Fruit fly (Drosophila melanogaster) S2 (cell line): ENCODE measurements around the gene CG14731.
A peak's percentile ranks its signal among the peaks of the same experiment; 100 is the strongest.

Experiments used
- CG8478 ChIP-seq: fragments of >200 bp; optimal IDR thresholded peaks from 2 replicates; lab custom pipeline; 2018
- CTCF ChIP-seq, 2 experiments: fragments of >200 bp; optimal IDR thresholded peaks; 2 replicates each; lab custom pipeline; 2018

The CG14731 gene

DNA sequence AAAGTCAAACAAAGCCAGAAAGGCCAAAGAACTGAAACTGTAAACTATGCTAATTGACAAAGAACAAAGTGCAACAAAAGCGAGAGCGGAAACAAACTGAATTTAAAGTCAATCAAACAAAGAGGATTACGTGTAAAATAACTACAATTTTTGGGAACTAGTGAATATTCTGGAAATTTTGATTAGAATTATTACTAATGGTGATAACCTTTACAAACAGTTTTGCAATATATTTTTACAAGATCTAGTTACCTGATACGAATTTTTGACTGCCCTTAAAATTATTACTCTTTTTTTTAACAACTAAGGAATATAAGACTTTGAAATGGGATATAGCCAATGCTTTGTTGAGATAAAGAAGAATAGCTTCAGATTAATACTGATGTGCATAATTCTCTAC lies at the start of gene CG14731:
Gene CG14731 (plus strand): TSS at position 301 of the 400 bp plus-strand sequence.
- no peak for TF ChIP-seq CTCF (optimal IDR thresholded peaks at IDR 0.05; lab: Kevin White, UChicago)
- TF ChIP-seq CG8478 (lab: Kevin White, UChicago), result no peak

DNA sequence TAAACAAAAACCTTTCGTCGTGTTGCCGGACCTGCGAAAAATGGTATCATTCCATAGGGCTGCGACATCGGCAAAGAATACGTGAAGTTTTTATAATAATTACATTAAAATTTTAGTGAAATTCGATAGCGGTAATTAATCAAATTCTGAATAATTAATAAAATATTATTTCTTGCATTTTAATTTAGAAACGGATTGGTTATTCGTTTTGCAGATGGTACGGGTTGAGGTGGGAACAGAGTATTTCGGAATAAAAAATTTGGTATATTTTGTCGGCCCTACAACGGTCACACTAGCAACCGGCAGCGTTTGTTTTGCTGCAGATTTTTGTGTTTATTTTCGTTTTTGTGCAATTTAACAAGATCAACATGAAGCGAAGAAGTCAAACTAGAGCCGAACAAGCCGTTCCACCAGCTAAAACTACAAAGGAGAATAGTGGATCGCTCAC lies 48.5 kb upstream of the CG14731 start, which contains the start of the genes CG6962 and CG31368:
Gene CG6962 (minus strand): TSS at position 29 of the 448 bp plus-strand sequence.
Gene CG31368 (plus strand): TSS at position 285 of the 448 bp plus-strand sequence.
- TF ChIP-seq CG8478 (lab: Kevin White, UChicago) (no peak), CTCF (optimal IDR thresholded peaks at IDR 0.05; lab: Kevin White, UChicago) (no peak)

DNA sequence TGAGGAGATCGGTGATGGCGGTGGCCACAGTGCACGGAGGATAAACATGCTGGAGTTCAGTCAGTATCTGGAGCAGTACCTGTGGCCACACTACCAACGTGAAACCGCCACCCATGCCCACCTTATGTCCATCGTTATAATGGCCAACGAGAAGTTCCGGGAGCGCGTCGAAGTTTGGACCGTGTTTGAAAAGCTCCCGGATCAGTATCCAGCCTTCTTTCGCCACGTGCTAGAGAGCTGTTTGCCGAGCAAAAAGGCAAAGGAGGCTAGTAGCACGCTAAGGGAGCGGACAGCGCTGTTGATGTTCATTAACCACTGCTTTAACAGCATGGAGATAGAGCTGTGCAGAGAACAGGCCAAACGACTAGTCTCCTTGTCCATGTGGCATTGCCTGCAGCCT lies 47.9 kb upstream of the CG14731 start:
- TF ChIP-seq CG8478 (lab: Kevin White, UChicago), result no peak
- TF ChIP-seq CTCF (optimal IDR thresholded peaks at IDR 0.05; lab: Kevin White, UChicago), result no peak

DNA sequence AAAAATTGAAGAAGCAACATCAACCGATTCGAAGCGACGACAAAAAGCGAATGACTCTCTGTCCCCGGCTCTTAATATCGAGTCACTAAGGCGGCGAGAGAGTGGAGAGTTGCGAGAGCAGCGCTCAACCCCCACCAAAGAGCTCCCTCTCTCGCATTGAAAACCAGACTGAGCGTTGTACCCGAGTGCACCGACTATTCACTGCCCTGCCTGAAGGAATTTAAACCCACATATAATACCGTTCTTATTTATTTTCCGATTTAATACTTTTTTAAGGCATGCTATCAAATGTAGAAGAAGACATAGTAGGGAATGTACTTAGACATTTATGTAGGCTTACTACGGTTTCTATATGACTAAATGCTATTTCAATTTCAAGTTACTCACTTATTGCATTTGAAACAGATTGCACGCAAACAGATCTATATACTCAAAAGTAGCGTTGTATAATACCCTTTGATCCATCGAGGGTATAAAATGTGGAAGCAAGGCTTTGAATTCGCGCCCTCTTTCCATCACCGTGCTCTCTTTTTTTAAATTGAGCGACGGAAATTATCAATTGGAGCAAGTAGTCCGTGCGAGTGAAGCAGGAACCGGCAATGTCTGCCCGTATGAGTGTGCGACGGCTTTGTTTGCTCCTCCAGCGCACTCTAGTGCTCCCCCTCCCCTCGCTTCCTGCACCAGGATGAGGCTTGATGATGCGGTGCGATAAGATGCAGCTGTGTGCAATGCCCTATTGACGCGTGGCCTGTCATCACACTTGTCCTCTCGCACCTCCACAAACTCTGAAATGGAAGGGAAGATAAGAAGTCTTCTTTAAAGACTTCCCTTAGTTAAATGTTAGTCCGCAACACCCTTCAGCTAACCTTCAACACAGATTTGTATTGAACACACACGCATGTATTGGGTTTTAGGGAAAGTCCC lies 43.7 kb upstream of the CG14731 start, which contains the start of gene mthl5:
Gene mthl5 (minus strand): TSS at position 55 of the 924 bp plus-strand sequence.
- no peak for TF ChIP-seq CG8478 (lab: Kevin White, UChicago)
- TF ChIP-seq CTCF (optimal IDR thresholded peaks at IDR 0.05; lab: Kevin White, UChicago), result no peak

DNA sequence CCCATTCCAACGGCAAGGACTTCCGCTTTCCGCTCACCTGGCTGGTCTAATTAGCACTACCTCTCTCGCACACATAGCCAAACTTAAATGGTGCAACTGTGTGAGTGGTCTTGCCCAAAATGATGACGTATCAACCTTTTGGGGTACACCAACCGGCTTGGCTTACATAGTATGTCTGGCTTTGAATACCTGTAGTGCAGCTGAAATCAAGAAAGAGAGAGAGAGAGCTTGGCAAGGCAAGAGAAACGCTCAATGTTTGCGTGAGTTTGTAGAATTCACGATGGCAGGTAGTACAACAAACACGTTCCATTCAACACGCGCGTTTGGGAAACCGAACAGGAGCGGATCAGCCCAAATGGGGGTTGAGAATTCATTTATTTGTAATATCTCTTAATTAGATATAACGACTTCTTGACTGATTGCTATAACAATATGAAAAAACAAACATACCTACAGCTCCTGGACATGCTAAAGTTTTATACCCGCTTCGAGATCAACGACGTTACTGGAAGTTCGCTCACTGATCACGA lies 43.0 kb upstream of the CG14731 start:
- TF ChIP-seq CTCF (optimal IDR thresholded peaks at IDR 0.05; lab: Kevin White, UChicago) (no peak), CG8478 (lab: Kevin White, UChicago) (no peak)

DNA sequence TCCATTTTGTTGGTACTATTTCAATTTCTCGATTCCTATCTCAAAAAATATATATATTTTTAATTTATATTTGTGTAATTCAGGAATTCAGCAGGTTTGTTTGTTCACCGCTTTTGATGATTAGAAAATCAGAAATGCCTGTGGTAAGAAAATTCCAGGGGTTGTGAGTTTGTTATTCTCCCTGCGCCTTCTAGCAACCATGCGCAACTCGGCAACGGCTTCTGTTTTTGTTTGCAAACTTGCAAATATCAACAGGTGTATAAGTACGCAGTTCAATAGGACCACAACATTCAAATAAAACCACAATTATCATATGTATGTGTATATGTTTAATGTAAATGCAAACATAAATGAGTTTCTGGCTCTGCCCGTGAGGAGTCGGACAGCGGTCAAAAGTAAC lies 37.9 kb upstream of the CG14731 start, which contains the start of gene Dnali1:
Gene Dnali1 (minus strand): TSS at position 101 of the 400 bp plus-strand sequence.
- TF ChIP-seq CTCF (optimal IDR thresholded peaks at IDR 0.05; lab: Kevin White, UChicago), result no peak

DNA sequence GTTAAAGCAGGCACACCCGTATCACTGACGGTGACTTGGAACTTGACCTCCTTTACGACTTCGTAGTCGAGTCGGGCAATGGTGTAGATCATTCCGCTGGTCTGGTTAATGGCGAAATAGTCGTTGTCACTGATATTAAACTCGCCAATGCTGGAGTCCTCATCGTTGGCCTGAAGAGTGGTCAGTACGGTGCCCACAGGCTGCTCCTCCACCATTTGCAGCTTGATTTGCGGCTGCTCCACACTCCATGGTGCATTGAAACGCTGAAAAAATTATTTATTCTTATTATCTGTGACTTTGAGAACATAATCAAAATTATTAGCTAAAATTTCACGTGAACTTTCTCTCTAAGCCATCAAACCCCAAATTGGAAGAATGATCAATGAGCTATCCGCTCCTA lies 33.8 kb upstream of the CG14731 start, which contains the start of gene CG34307:
Gene CG34307 (plus strand): TSS at position 301 of the 400 bp plus-strand sequence.
- no peak for TF ChIP-seq CTCF (optimal IDR thresholded peaks at IDR 0.05; lab: Kevin White, UChicago)
- TF ChIP-seq CG8478 (lab: Kevin White, UChicago), result no peak

DNA sequence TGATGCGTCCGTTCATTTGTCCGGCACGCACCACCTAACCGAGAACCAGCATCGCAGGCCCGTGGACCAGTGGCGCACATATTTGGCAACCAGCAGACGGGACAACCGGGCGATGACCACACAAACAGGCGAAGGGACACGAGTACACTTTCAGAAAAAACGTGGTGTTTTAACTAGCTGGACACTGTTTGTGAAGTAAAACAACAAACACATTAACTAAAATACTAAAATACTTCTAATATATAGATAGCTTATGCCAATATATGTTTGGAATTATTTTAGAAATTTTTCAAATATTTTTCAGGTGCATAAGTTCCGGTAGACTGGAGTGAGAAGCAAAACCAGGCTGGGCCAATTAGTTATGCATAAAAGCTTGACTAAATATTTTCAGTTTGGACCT lies 28.2 kb upstream of the CG14731 start:
- TF ChIP-seq CG8478 (lab: Kevin White, UChicago), result no peak
- no peak for TF ChIP-seq CTCF (optimal IDR thresholded peaks at IDR 0.05; lab: Kevin White, UChicago)

DNA sequence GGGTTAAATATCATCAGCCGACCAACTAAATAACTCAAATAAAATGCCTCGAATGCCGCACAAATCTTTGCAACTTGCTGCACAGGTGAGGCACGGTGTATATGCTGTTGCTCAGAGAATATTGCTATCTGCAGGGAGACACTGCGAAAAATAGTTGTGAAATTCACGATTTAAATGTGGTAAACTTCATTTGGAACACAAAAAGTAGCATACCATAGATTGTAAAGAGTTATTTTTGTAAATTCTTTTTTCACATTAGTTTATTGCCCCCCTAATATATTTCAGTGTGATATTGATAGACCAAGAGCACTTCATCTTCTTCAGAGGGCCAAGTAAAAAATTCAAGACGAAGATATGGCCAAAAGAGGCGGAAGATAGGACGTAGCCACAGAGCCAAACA lies 10.5 kb upstream of the CG14731 start:
- TF ChIP-seq CTCF (optimal IDR thresholded peaks at IDR 0.05; lab: Kevin White, UChicago) (no peak), CG8478 (lab: Kevin White, UChicago) (no peak)

DNA sequence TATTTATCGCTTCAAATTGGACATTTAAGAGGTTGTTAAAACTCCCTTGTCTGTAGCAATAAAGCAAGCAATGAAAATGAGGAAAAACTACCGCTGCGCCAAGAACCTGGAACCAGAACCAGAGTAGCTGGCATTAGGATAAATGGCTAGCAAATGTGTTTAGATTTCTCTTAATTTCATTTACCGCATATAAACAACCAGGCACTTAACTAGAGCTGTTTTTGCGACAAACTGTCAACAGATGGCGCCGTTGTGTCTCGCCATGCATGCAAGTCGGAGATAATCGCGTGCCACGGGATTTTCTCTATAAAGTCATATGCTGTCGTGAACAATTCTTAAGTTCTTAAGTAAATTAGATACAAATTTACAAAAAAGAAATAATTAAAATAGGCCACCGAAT lies 2.8 kb downstream of the CG14731 start:
- no peak for TF ChIP-seq CG8478 (lab: Kevin White, UChicago)
- TF ChIP-seq CTCF (optimal IDR thresholded peaks at IDR 0.05; lab: Kevin White, UChicago), result peak; percentile 52 to 55

DNA sequence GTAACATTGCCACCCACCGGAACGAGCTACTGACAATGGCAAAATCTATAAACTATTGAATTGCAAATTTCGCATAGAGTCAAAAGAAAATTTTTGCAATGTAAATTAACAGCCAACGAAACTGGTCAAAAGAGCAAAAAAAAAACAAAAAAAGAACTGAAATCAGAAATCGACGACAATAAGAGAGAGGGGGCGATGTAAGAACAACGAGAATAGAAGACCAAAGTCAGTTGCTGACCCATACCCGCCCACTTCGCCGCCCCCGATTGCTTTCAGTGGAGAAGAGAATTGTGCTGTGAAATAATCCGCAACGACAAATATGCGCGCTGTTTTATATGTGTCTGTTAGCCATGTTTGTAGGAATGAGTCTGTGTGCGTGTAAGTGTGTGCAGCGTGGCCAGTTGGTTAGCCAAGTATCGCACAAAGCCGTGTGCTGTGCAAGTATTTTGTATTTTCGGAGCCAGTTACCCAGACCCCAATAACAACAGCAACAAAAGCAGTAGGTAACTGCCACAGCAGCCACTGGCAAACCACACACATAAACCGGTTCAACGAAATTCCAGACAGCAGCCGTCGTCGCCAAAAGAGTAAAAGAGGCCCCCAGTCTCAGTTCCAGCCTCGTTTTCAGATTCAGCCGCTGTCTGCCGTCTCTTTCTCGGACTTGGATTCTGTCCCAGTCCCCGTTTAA lies 6.5 kb downstream of the CG14731 start:
- TF ChIP-seq CG8478 (lab: Kevin White, UChicago) (no peak), CTCF (optimal IDR thresholded peaks at IDR 0.05; lab: Kevin White, UChicago) (no peak)

DNA sequence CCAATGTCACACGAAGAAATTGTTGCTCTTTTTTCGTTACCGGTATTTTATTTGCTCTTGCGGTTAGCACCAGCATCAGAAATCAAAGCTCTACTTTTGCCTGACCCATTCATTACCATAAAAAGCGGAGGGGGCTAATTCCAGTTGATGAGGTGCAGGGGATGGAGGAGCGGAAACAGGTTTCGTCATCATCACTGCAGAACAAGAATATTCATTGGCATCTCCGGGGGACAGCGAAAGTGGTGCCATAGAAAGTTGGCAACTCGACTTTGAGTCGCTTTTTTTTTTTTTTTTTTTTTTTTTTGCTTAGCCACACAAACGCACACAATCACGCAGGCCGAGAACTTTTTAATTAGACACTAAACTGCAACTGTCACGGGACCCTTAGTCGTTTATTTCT lies 10.1 kb downstream of the CG14731 start:
- TF ChIP-seq CG8478 (lab: Kevin White, UChicago), result no peak
- no peak for TF ChIP-seq CTCF (optimal IDR thresholded peaks at IDR 0.05; lab: Kevin White, UChicago)

DNA sequence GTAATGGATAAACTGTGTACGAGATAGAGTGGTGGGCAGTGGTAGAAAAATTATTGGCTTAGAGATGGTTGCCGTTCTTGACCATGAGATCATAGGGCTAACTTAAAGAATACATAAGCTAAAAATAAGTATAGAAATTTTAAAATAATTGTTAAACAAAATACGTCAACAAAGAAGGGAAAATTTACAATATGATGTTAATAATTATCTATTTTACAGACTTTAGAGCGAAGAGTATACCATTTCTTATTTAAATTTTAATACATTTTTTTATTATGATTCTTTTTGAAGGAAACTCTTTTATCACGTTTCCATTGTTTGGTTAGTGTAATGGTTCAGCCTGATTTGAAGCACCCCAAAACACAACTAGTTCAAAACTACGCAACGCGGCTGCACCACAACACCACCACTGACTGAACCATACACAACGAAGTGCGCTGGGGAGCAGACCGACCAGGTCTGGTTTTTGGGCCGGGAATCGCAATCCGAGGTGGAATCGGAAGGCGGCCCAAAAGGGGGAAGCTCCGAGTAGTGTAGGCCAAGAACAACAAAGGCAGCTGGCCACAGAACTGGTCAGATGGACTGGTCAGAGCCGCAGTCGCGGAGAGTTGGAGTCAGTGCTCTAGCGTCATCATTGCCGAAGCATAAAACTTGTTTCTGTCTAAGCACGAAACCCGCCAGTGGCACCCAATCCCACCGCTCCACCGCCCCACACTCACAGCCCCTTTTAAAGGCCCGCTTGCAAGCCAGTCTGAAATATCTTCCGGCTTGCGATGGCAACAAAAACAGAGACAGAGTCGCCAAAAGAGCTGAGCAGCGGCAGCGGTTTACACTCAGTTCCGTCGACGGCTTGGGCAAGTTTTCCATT lies 14.6 kb downstream of the CG14731 start:
- TF ChIP-seq CTCF (optimal IDR thresholded peaks at IDR 0.05; lab: Kevin White, UChicago) (no peak), CG8478 (lab: Kevin White, UChicago) (no peak)
